Worm (Caenorhabditis elegans) whole organism, L2 larva: ENCODE measurements around the gene srh-104.

Source experiments
- mdl-1 ChIP-seq, 2 experiments: fragments of 150-350 bp in 1 of 2; sonication (generic microtip) in 1 of 2; optimal IDR thresholded peaks; 2 replicates each; lab custom pipeline; 2017; ENCODE audit warnings: missing biosample characterization in 2 of 2, missing genetic modification characterization in 2 of 2
- nhr-237 ChIP-seq: fragments of 150-350 bp; optimal IDR thresholded peaks from 2 replicates; lab custom pipeline; 2014; ENCODE audit warnings: missing biosample characterization, missing genetic modification characterization
- unc-62 ChIP-seq: fragments of 150-350 bp; optimal IDR thresholded peaks from 2 replicates; lab custom pipeline; 2014; ENCODE audit warnings: missing biosample characterization, missing genetic modification reagents, missing genetic modification characterization

ce11 chrV:16256395-16256794 lies 12.4 kb upstream of the srh-104 start, which contains the start of gene bgnt-1.3:
- TF ChIP-seq nhr-237 (tag; lab: Kevin White, UChicago) (no peak), unc-62 (GFP tag; lab: Kevin White, UChicago) (no peak), mdl-1 (tag; optimal IDR thresholded peaks at IDR 0.05; lab: Kevin White, UChicago) (no peak)
